Worm (Caenorhabditis elegans) whole organism, mixed stage, embryonic: ENCODE measurements around the gene F19B2.5.

ENCODE experiments used
- ces-1 ChIP-seq: fragments of 150-350 bp; optimal IDR thresholded peaks from 2 replicates; lab custom pipeline; 2014; ENCODE audit warnings: missing biosample characterization, missing genetic modification reagents, missing genetic modification characterization
- lin-13 ChIP-seq: fragments of 150-350 bp; optimal IDR thresholded peaks from 2 replicates; lab custom pipeline; 2014; ENCODE audit warnings: missing biosample characterization, missing genetic modification characterization
- mls-2 ChIP-seq: sonication (generic microtip); optimal IDR thresholded peaks from 2 replicates; lab custom pipeline; 2016; ENCODE audit warnings: mild to moderate bottlenecking, missing genetic modification characterization, moderate library complexity, missing compliant biosample characterization
- nhr-12 ChIP-seq: fragments of 150-350 bp; optimal IDR thresholded peaks from 2 replicates; lab custom pipeline; 2014; ENCODE audit warnings: missing biosample characterization, missing genetic modification characterization
- nhr-28 ChIP-seq: fragments of 150-350 bp; optimal IDR thresholded peaks from 2 replicates; lab custom pipeline; 2014; ENCODE audit warnings: missing biosample characterization, missing genetic modification characterization
- nhr-76 ChIP-seq: sonication (generic microtip); optimal IDR thresholded peaks from 2 replicates; lab custom pipeline; 2017; ENCODE audit warnings: missing biosample characterization, missing genetic modification characterization
- pha-4 ChIP-seq: fragments of 150-350 bp; optimal IDR thresholded peaks from 2 replicates; lab custom pipeline; 2018; ENCODE audit warnings: missing biosample characterization, missing genetic modification reagents, missing genetic modification characterization
- sptf-1 ChIP-seq: sonication (generic microtip); optimal IDR thresholded peaks from 2 replicates; lab custom pipeline; 2017; ENCODE audit warnings: mild to moderate bottlenecking, missing genetic modification characterization, moderate library complexity, missing compliant biosample characterization
- unc-39 ChIP-seq: fragments of 150-350 bp; optimal IDR thresholded peaks from 2 replicates; lab custom pipeline; 2014; ENCODE audit warnings: missing biosample characterization, missing genetic modification characterization
- unc-62 ChIP-seq: fragments of 150-350 bp; optimal IDR thresholded peaks from 2 replicates; lab custom pipeline; 2014; ENCODE audit warnings: missing biosample characterization, missing genetic modification reagents, missing genetic modification characterization
- ztf-11 ChIP-seq: fragments of 150-350 bp; optimal IDR thresholded peaks from 2 replicates; lab custom pipeline; 2014; ENCODE audit warnings: missing biosample characterization, missing genetic modification characterization

DNA sequence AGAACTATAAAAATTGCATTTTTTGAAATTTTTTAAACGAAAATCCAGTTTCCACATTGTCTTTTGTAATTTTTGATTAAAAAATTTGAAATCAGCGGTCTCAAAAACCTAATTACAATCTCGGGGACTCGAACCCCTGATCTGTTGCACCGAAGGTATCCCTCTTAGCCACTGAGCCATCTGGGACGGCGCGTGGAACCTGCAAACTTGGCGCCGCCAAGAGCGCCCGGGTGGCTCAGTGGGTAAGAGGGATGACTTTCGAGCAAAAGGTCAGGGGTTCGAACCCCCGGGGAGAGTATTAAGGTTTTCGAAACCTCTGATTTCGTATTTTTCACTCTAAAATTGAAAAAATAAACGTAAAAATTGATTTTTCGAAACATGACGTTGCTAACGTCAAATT, 41.0 kb downstream of the F19B2.5 start:
- TF ChIP-seq mls-2 (tag; lab: Kevin White, UChicago) (no peak), pha-4 (tag; lab: Kevin White, UChicago) (no peak), unc-39 (no peak), nhr-76 (tag; lab: Kevin White, UChicago) (no peak), unc-62 (no peak), ztf-11 (tag; lab: Kevin White, UChicago) (no peak), nhr-12 (tag; lab: Kevin White, UChicago) (no peak), sptf-1 (no peak), lin-13 (tag; lab: Kevin White, UChicago) (no peak), ces-1 (no peak), nhr-28 (tag; lab: Kevin White, UChicago) (no peak)
